Worm (Caenorhabditis elegans) whole organism, L3 larva: ENCODE data around the gene fzo-1.
A peak's percentile ranks its signal among the peaks of the same experiment; 100 is the strongest.

Experiments used
- R02D3.7 ChIP-seq: fragments of 150-350 bp; optimal IDR thresholded peaks from 2 replicates; lab custom pipeline; 2014; ENCODE audit warnings: missing biosample characterization, missing genetic modification characterization
- daf-12 ChIP-seq: fragments of 150-350 bp; optimal IDR thresholded peaks from 2 replicates; lab custom pipeline; 2014; ENCODE audit warnings: missing biosample characterization, missing genetic modification reagents, missing genetic modification characterization
- egl-27 ChIP-seq: sonication (generic microtip); optimal IDR thresholded peaks from 4 replicates; lab custom pipeline; 2017; ENCODE audit warnings: missing biosample characterization, missing genetic modification reagents, missing genetic modification characterization
- nhr-11 ChIP-seq: fragments of 150-350 bp; optimal IDR thresholded peaks from 2 replicates; lab custom pipeline; 2014; ENCODE audit warnings: missing biosample characterization, missing genetic modification characterization
- nhr-12 ChIP-seq: fragments of 150-350 bp; optimal IDR thresholded peaks from 2 replicates; lab custom pipeline; 2014; ENCODE audit warnings: missing biosample characterization, missing genetic modification characterization
- nhr-23 ChIP-seq: fragments of 150-350 bp; optimal IDR thresholded peaks from 2 replicates; lab custom pipeline; 2014; ENCODE audit warnings: missing biosample characterization, missing genetic modification reagents, missing genetic modification characterization
- nhr-28 ChIP-seq: fragments of 150-350 bp; optimal IDR thresholded peaks from 2 replicates; lab custom pipeline; 2014; ENCODE audit warnings: missing biosample characterization, missing genetic modification characterization
- pqm-1 ChIP-seq: fragments of 150-350 bp; optimal IDR thresholded peaks from 2 replicates; lab custom pipeline; 2017; ENCODE audit warnings: missing biosample characterization, missing genetic modification characterization, inconsistent platforms
- unc-39 ChIP-seq: sonication (generic microtip); optimal IDR thresholded peaks from 4 replicates; lab custom pipeline; 2017; ENCODE audit warnings: missing biosample characterization, missing genetic modification characterization
- unc-62 ChIP-seq: fragments of 150-350 bp; sonication (generic microtip); optimal IDR thresholded peaks from 4 replicates; lab custom pipeline; 2014; ENCODE audit warnings: missing biosample characterization, missing genetic modification reagents, missing genetic modification characterization
- zag-1 ChIP-seq: fragments of 150-350 bp; optimal IDR thresholded peaks from 2 replicates; lab custom pipeline; 2014; ENCODE audit warnings: missing biosample characterization, missing genetic modification characterization
- ztf-11 ChIP-seq: fragments of 150-350 bp; optimal IDR thresholded peaks from 2 replicates; lab custom pipeline; 2014; ENCODE audit warnings: missing biosample characterization, missing genetic modification characterization

DNA sequence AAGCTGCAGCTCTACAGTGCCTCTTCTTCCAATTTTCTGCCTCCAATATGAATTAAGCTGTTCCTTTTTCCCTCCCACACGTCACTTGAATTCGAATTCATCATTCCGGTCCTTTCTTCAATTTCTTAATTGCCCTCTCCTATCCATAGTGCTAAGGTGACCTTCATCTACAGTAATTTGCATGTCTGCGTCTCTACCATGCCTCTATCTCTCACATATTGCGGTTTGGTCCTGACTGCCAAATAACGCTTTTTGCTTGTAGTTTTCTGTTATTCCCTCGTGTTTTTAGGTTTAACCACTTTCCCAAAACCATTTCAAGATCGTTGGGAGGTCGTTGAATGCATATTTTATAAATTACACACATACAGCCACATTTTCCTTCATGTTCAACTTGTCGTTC lies 44.7 kb upstream of the fzo-1 start:
- TF ChIP-seq nhr-28 (tag; lab: Kevin White, UChicago) = no peak
- no peak for TF ChIP-seq R02D3.7 (tag; lab: Kevin White, UChicago)
- no peak for TF ChIP-seq zag-1 (tag; lab: Kevin White, UChicago)
- TF ChIP-seq unc-62 (GFP tag; lab: Kevin White, UChicago) = no peak
- TF ChIP-seq ztf-11 = no peak
- TF ChIP-seq pqm-1 (tag; lab: Kevin White, UChicago) = no peak
- TF ChIP-seq nhr-23 (tag; lab: Kevin White, UChicago) = peak; percentile 19
- TF ChIP-seq unc-39 (tag; lab: Kevin White, UChicago) = no peak
- TF ChIP-seq egl-27 (tag; lab: Kevin White, UChicago) = no peak
- TF ChIP-seq nhr-11 (tag; lab: Kevin White, UChicago) = no peak
- TF ChIP-seq daf-12 (tag; lab: Kevin White, UChicago) = no peak
- no peak for TF ChIP-seq nhr-12 (tag; lab: Kevin White, UChicago)
